Worm (Caenorhabditis elegans) whole organism, young adult: ENCODE measurements around the gene C18B2.3.

Experiments
- B0261.1 ChIP-seq: sonication (generic microtip); optimal IDR thresholded peaks from 2 replicates; lab custom pipeline; 2016; ENCODE audit warnings: mild to moderate bottlenecking, missing genetic modification characterization, moderate library complexity, missing compliant biosample characterization
- B0336.3 ChIP-seq: fragments of 200-800 bp; sonication (Bioruptor generic); IDR thresholded peaks from 2 replicates; pipeline ENCODE4 v1.3.6; 2022; ENCODE audit warnings: missing genetic modification characterization, missing compliant biosample characterization
- F57A8.1 ChIP-seq: fragments of 200-800 bp; sonication (Bioruptor generic); optimal IDR thresholded peaks from 2 replicates; lab custom pipeline; 2018; ENCODE audit warnings: mild to moderate bottlenecking, missing genetic modification characterization, moderate library complexity, missing compliant biosample characterization
- K11D2.4 ChIP-seq: fragments of 200-800 bp; sonication (Bioruptor generic); IDR thresholded peaks from 2 replicates; pipeline ENCODE4 v1.3.6; 2022; ENCODE audit warnings: missing genetic modification reagents, missing genetic modification characterization, missing compliant biosample characterization
- K12H6.12 ChIP-seq: fragments of 200-800 bp; sonication (Bioruptor generic); optimal IDR thresholded peaks from 2 replicates; lab custom pipeline; 2018; ENCODE audit warnings: mild to moderate bottlenecking, missing genetic modification characterization, missing compliant biosample characterization
- Y53F4B.3 ChIP-seq: fragments of 200-800 bp; sonication (Bioruptor generic); IDR thresholded peaks from 2 replicates; pipeline ENCODE4 v1.3.6; 2022; ENCODE audit warnings: missing genetic modification reagents, missing genetic modification characterization, missing compliant biosample characterization
- Y53G8AR.9 ChIP-seq: fragments of 200-800 bp; sonication (Bioruptor generic); conservative IDR thresholded peaks from 2 replicates; pipeline ENCODE4 v1.3.6; 2022; ENCODE audit warnings: missing genetic modification reagents, missing genetic modification characterization, missing compliant biosample characterization
- Y56A3A.18 ChIP-seq: fragments of 200-800 bp; sonication (Bioruptor generic); IDR thresholded peaks from 2 replicates; pipeline ENCODE4 v1.3.6; 2022; ENCODE audit warnings: missing genetic modification reagents, missing genetic modification characterization, missing compliant biosample characterization
- Y95B8A.8 ChIP-seq: fragments of 200-800 bp; sonication (Bioruptor generic); IDR thresholded peaks from 2 replicates; pipeline ENCODE4 v1.3.6; 2022; ENCODE audit warnings: missing genetic modification reagents, missing genetic modification characterization, missing compliant biosample characterization
- ZK185.1 ChIP-seq: sonication (generic microtip); optimal IDR thresholded peaks from 2 replicates; lab custom pipeline; 2016; ENCODE audit warnings: mild to moderate bottlenecking, missing genetic modification characterization, missing compliant biosample characterization; ENCODE audit not compliant: poor library complexity, severe bottlenecking
- akir-1 ChIP-seq: fragments of 200-800 bp; sonication (Bioruptor generic); optimal IDR thresholded peaks from 2 replicates; lab custom pipeline; 2018; ENCODE audit warnings: mild to moderate bottlenecking, missing genetic modification characterization, moderate library complexity, missing compliant biosample characterization
- ama-1 ChIP-seq, 3 experiments: fragments of 150-350 bp in 1 of 3; sonication (generic microtip) in 2 of 3; optimal IDR thresholded peaks; 2 replicates each; lab custom pipeline; 2014 to 2018; ENCODE audit warnings: missing biosample characterization in 2 of 3, missing genetic modification characterization in 2 of 3, missing genetic modification reagents in 2 of 3
- atf-7 ChIP-seq: sonication (generic microtip); optimal IDR thresholded peaks from 2 replicates; lab custom pipeline; 2017; ENCODE audit warnings: mild to moderate bottlenecking, missing genetic modification characterization, missing compliant biosample characterization
- attf-5 ChIP-seq: fragments of 200-800 bp; sonication (Bioruptor generic); optimal IDR thresholded peaks from 2 replicates; lab custom pipeline; 2018; ENCODE audit warnings: mild to moderate bottlenecking, missing genetic modification characterization, missing compliant biosample characterization
- bed-1 ChIP-seq: fragments of 200-800 bp; sonication (Bioruptor generic); IDR thresholded peaks from 2 replicates; pipeline ENCODE4 v1.3.6; 2022; ENCODE audit warnings: missing genetic modification reagents, missing genetic modification characterization, missing compliant biosample characterization
- cebp-1 ChIP-seq, 2 experiments: fragments of 200-800 bp in 1 of 2; sonication (Bioruptor generic) in 1 of 2; sonication (generic microtip) in 1 of 2; IDR thresholded peaks in 1 of 2; optimal IDR thresholded peaks in 1 of 2; 2 replicates each; pipeline versions ENCODE4 v1.3.6 to Lab custom; 2017 to 2022; ENCODE audit warnings: missing compliant biosample characterization in 2 of 2, missing genetic modification characterization in 2 of 2, mild to moderate bottlenecking in 1 of 2, missing genetic modification reagents in 1 of 2, moderate library complexity in 1 of 2
- ceh-27 ChIP-seq: fragments of 200-800 bp; sonication (Bioruptor generic); optimal IDR thresholded peaks from 2 replicates; lab custom pipeline; 2018; ENCODE audit warnings: mild to moderate bottlenecking, missing genetic modification characterization, moderate library complexity, missing compliant biosample characterization
- ceh-91 ChIP-seq: fragments of 200-800 bp; sonication (Bioruptor generic); IDR thresholded peaks from 2 replicates; pipeline ENCODE4 v1.3.6; 2022; ENCODE audit warnings: missing genetic modification reagents, missing genetic modification characterization, missing compliant biosample characterization
- dox-1 ChIP-seq: fragments of 200-800 bp; sonication (Bioruptor generic); IDR thresholded peaks from 2 replicates; pipeline ENCODE4 v1.3.6; 2022; ENCODE audit warnings: missing genetic modification reagents, missing genetic modification characterization, missing compliant biosample characterization
- egl-18 ChIP-seq: fragments of 200-800 bp; sonication (Bioruptor generic); IDR thresholded peaks from 2 replicates; pipeline ENCODE4 v1.3.6; 2022; ENCODE audit warnings: missing genetic modification reagents, missing genetic modification characterization, missing compliant biosample characterization
- fkh-3 ChIP-seq: sonication (generic microtip); optimal IDR thresholded peaks from 2 replicates; lab custom pipeline; 2016; ENCODE audit warnings: mild to moderate bottlenecking, missing genetic modification characterization, missing compliant biosample characterization
- gei-17 ChIP-seq: fragments of 200-800 bp; sonication (Bioruptor generic); optimal IDR thresholded peaks from 2 replicates; lab custom pipeline; 2018; ENCODE audit warnings: mild to moderate bottlenecking, missing genetic modification characterization, missing compliant biosample characterization
- let-526 ChIP-seq: fragments of 200-800 bp; sonication (Bioruptor generic); IDR thresholded peaks from 2 replicates; pipeline ENCODE4 v1.3.6; 2022; ENCODE audit warnings: missing genetic modification reagents, missing genetic modification characterization, missing compliant biosample characterization
- let-607 ChIP-seq, 2 experiments: fragments of 200-800 bp in 1 of 2; sonication (Bioruptor generic) in 1 of 2; sonication (generic microtip) in 1 of 2; optimal IDR thresholded peaks; 2 replicates each; lab custom pipeline; 2016 to 2018; ENCODE audit warnings: mild to moderate bottlenecking in 2 of 2, missing compliant biosample characterization in 2 of 2, missing genetic modification characterization in 2 of 2, moderate library complexity in 2 of 2, missing genotype in 1 of 2
- lin-40 ChIP-seq: sonication (generic microtip); optimal IDR thresholded peaks from 2 replicates; lab custom pipeline; 2016; ENCODE audit warnings: missing genetic modification characterization, mild to moderate bottlenecking, missing compliant biosample characterization, missing genotype, missing genetic modification reagents
- lin-54 ChIP-seq: fragments of 200-800 bp; sonication (Bioruptor generic); optimal IDR thresholded peaks from 2 replicates; lab custom pipeline; 2018; ENCODE audit warnings: mild to moderate bottlenecking, missing genetic modification characterization, missing compliant biosample characterization
- lir-1 ChIP-seq: fragments of 200-800 bp; sonication (Bioruptor generic); conservative IDR thresholded peaks from 2 replicates; pipeline ENCODE4 v1.3.6; 2022; ENCODE audit warnings: missing genetic modification reagents, missing genetic modification characterization, missing compliant biosample characterization
- lsl-1 ChIP-seq: fragments of 200-800 bp; sonication (Bioruptor generic); optimal IDR thresholded peaks from 2 replicates; lab custom pipeline; 2018; ENCODE audit warnings: mild to moderate bottlenecking, missing genetic modification characterization, moderate library complexity, missing compliant biosample characterization
- lsy-27 ChIP-seq: sonication (generic microtip); optimal IDR thresholded peaks from 2 replicates; lab custom pipeline; 2017; ENCODE audit warnings: missing genetic modification characterization, mild to moderate bottlenecking, missing compliant biosample characterization, antibody characterized with exemption, missing genotype, borderline replicate concordance; ENCODE audit not compliant: insufficient read depth
- madf-10 ChIP-seq: sonication (generic microtip); optimal IDR thresholded peaks from 2 replicates; lab custom pipeline; 2016; ENCODE audit warnings: mild to moderate bottlenecking, missing genetic modification characterization, missing compliant biosample characterization
- madf-8 ChIP-seq: fragments of 200-800 bp; sonication (Bioruptor generic); conservative IDR thresholded peaks from 2 replicates; pipeline ENCODE4 v1.3.6; 2022; ENCODE audit warnings: missing genetic modification reagents, missing genetic modification characterization, missing compliant biosample characterization
- mxl-1 ChIP-seq: sonication (generic microtip); optimal IDR thresholded peaks from 2 replicates; lab custom pipeline; 2016; ENCODE audit warnings: missing genetic modification characterization, missing compliant biosample characterization
- nfyb-1 ChIP-seq: fragments of 200-800 bp; sonication (Bioruptor generic); IDR thresholded peaks from 2 replicates; pipeline ENCODE4 v1.3.6; 2022; ENCODE audit warnings: missing genetic modification reagents, missing genetic modification characterization, missing compliant biosample characterization
- sea-2 ChIP-seq: fragments of 200-800 bp; sonication (Bioruptor generic); IDR thresholded peaks from 2 replicates; pipeline ENCODE4 v1.3.6; 2022; ENCODE audit warnings: missing genetic modification characterization, missing compliant biosample characterization
- snpc-1.1 ChIP-seq: sonication (generic microtip); optimal IDR thresholded peaks from 2 replicates; lab custom pipeline; 2017; ENCODE audit warnings: missing genetic modification characterization, mild to moderate bottlenecking, missing compliant biosample characterization, antibody characterized with exemption, moderate library complexity, missing genotype, missing genetic modification reagents; ENCODE audit not compliant: insufficient read depth
- snpc-3.4 ChIP-seq: sonication (generic microtip); optimal IDR thresholded peaks from 2 replicates; lab custom pipeline; 2017; ENCODE audit warnings: missing genetic modification characterization, mild to moderate bottlenecking, missing compliant biosample characterization, antibody characterized with exemption, moderate library complexity, missing genotype, missing genetic modification reagents
- snpc-4 ChIP-seq, 5 experiments: fragments of 150-350 bp in 1 of 5; sonication (generic microtip) in 4 of 5; optimal IDR thresholded peaks; 2 replicates each; lab custom pipeline; 2014 to 2018; ENCODE audit warnings: missing genetic modification characterization in 5 of 5, missing biosample characterization in 3 of 5, antibody characterized with exemption in 2 of 5, mild to moderate bottlenecking in 2 of 5, missing compliant biosample characterization in 2 of 5, missing genotype in 2 of 5, moderate library complexity in 2 of 5, missing genetic modification reagents in 1 of 5
- sptf-2 ChIP-seq: fragments of 200-800 bp; sonication (Bioruptor generic); optimal IDR thresholded peaks from 2 replicates; lab custom pipeline; 2018; ENCODE audit warnings: mild to moderate bottlenecking, missing genetic modification characterization, missing compliant biosample characterization
- tbp1 ChIP-seq: fragments of 200-800 bp; sonication (Bioruptor generic); optimal IDR thresholded peaks from 2 replicates; lab custom pipeline; 2018; ENCODE audit warnings: mild to moderate bottlenecking, missing genetic modification characterization, missing compliant biosample characterization
- unc-62 ChIP-seq: fragments of 150-350 bp; optimal IDR thresholded peaks from 2 replicates; lab custom pipeline; 2014; ENCODE audit warnings: missing biosample characterization, missing genetic modification reagents, missing genetic modification characterization
- zfh-2 ChIP-seq: fragments of 200-800 bp; sonication (Bioruptor generic); conservative IDR thresholded peaks from 2 replicates; pipeline ENCODE4 v1.3.6; 2022; ENCODE audit warnings: missing genetic modification reagents, missing genetic modification characterization, missing compliant biosample characterization
- ztf-18 ChIP-seq: sonication (generic microtip); optimal IDR thresholded peaks from 2 replicates; lab custom pipeline; 2016; ENCODE audit warnings: missing genotype, mild to moderate bottlenecking, missing genetic modification characterization, missing compliant biosample characterization
- ztf-25 ChIP-seq: fragments of 200-800 bp; sonication (Bioruptor generic); IDR thresholded peaks from 2 replicates; pipeline ENCODE4 v1.3.6; 2022; ENCODE audit warnings: missing genetic modification reagents, missing genetic modification characterization, missing compliant biosample characterization
- ztf-6 ChIP-seq: fragments of 200-800 bp; sonication (Bioruptor generic); IDR thresholded peaks from 2 replicates; pipeline ENCODE4 v1.3.6; 2022; ENCODE audit warnings: missing genetic modification reagents, missing genetic modification characterization, missing compliant biosample characterization

Gene C18B2.3

ce11 chrX:3602622-3603021 is 991 bp downstream of the C18B2.3 start:
- TF ChIP-seq sea-2 (GFP tag; lab: Robert Waterston, UW) (no peak), tbp1 (GFP tag; lab: Kevin White, UChicago) (no peak), Y56A3A.18 (GFP tag; lab: Robert Waterston, UW) (no peak), ZK185.1 (tag; lab: Kevin White, UChicago) (no peak), gei-17 (GFP tag; lab: Kevin White, UChicago) (no peak), akir-1 (GFP tag; lab: Kevin White, UChicago) (no peak), K12H6.12 (tag; lab: Kevin White, UChicago) (no peak), ztf-6 (GFP tag; lab: Robert Waterston, UW) (no peak), fkh-3 (tag; lab: Kevin White, UChicago) (no peak), F57A8.1 (GFP tag; lab: Kevin White, UChicago) (no peak), madf-8 (no peak), ama-1 (optimal IDR thresholded peaks at IDR 0.05; lab: Kevin White, UChicago) (no peak), ama-1 (GFP tag; optimal IDR thresholded peaks at IDR 0.05; lab: Kevin White, UChicago) (no peak), Y53G8AR.9 (GFP tag; lab: Robert Waterston, UW) (no peak), mxl-1 (tag; lab: Kevin White, UChicago) (no peak), snpc-1.1 (tag; lab: Kevin White, UChicago) (no peak), snpc-3.4 (tag; lab: Kevin White, UChicago) (no peak), bed-1 (GFP tag; lab: Robert Waterston, UW) (no peak), let-526 (GFP tag; lab: Robert Waterston, UW) (no peak)

- TF ChIP-seq cebp-1 (GFP tag; IDR thresholded peaks at IDR 0.05; lab: Robert Waterston, UW) (peak; percentile 97), cebp-1 (tag; optimal IDR thresholded peaks at IDR 0.05; lab: Kevin White, UChicago) (peak; percentile 99), snpc-4 (GFP tag; optimal IDR thresholded peaks at IDR 0.05; lab: Kevin White, UChicago) (peak; percentile 21), snpc-4 (tag; optimal IDR thresholded peaks at IDR 0.05; lab: Kevin White, UChicago) (peak in 2 of 4 experiments; percentile 23 to 65), K11D2.4 (GFP tag; lab: Robert Waterston, UW) (peak; percentile 41; the same call in 1 of the 2 replicates), attf-5 (GFP tag; lab: Kevin White, UChicago) (peak; percentile 94), lsy-27 (tag; lab: Kevin White, UChicago) (no peak), lin-54 (GFP tag; lab: Kevin White, UChicago) (peak; percentile 27), lir-1 (GFP tag; lab: Robert Waterston, UW) (0 out of 2 replicates have a peak, but pooled peaks have one; percentile 27), sptf-2 (GFP tag; lab: Kevin White, UChicago) (peak; percentile 30), ceh-27 (GFP tag; lab: Kevin White, UChicago) (peak; percentile 64), F57A8.1 (GFP tag; lab: Kevin White, UChicago) (no peak), nfyb-1 (GFP tag; lab: Robert Waterston, UW) (peak; percentile 57; the same call in 1 of the 2 replicates), tbp1 (GFP tag; lab: Kevin White, UChicago) (peak; percentile 42), ztf-25 (GFP tag; lab: Robert Waterston, UW) (no peak), atf-7 (peak; percentile 44), ceh-91 (GFP tag; lab: Robert Waterston, UW) (no peak), ztf-18 (tag; lab: Kevin White, UChicago) (peak; percentile 8), Y95B8A.8 (GFP tag; lab: Robert Waterston, UW) (no peak), Y53F4B.3 (GFP tag; lab: Robert Waterston, UW) (no peak), egl-18 (GFP tag; lab: Robert Waterston, UW) (no peak), ZK185.1 (tag; lab: Kevin White, UChicago) (peak; percentile 64), B0261.1 (tag; lab: Kevin White, UChicago) (no peak), zfh-2 (GFP tag; lab: Robert Waterston, UW) (peak; percentile 90), lsl-1 (GFP tag; lab: Kevin White, UChicago) (no peak), madf-10 (peak; percentile 10), let-607 (tag; optimal IDR thresholded peaks at IDR 0.05; lab: Kevin White, UChicago) (peak; percentile 53 to 56), dox-1 (GFP tag; lab: Robert Waterston, UW) (peak; percentile 89), snpc-1.1 (tag; lab: Kevin White, UChicago) (no peak), unc-62 (GFP tag; lab: Kevin White, UChicago) (peak; percentile 80), lin-40 (tag; lab: Kevin White, UChicago) (peak; percentile 44), B0336.3 (GFP tag; lab: Robert Waterston, UW) (peak; percentile 61; the same call in 1 of the 2 replicates)
These were observed 4.1 kb downstream of the C18B2.3 start, which contains the start of gene C18B2.4 for ce11 chrX:3605727-3606126. TSS of gene C18B2.4 (minus strand) at chrX:3605741.
